Fruit fly (Drosophila melanogaster): Measurements from ENCODE around the gene Pdp1.

DNA sequence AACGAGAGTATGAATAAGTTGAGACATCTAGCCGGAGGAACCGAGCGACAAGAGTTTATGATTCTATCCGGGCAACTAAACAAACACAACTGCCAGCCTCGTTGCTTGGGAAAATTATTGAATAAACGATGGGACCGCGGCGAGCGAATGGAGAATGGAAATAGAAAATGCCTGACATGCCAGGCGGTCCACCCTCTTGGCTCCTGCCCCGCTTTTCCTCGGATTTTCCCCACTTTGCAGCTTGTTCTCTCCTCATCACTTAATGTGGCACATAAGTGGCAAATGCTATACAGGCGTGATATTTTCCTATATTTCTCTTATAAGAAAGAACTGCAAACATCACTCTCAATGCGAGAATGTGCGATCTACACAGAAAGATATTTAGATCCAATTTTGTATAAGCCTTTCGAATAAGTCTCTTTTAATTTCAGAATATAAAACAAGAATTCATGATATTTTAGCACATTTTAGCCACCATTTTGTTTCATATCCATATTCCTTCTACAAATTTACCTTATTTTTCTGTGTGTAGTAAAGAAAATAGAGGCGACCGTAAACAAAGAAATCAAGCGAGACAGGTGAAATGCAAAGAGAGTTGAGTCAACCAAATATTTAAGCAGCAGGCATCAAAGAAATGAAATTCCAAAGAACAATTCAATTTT lies 36.5 kb upstream of the Pdp1 start:
- TF ChIP-seq CG8478 (optimal IDR thresholded peaks at IDR 0.05) (no peak), CTCF (optimal IDR thresholded peaks at IDR 0.05) (no peak)
